Worm (Caenorhabditis elegans): ENCODE results near the gene K07E3.1.

ce11 chrX:8089916-8090315, 20.3 kb upstream of the K07E3.1 start:
- TF ChIP-seq dao-5 (tag; optimal IDR thresholded peaks at IDR 0.05) (no peak), him-1 (tag; optimal IDR thresholded peaks at IDR 0.05) (no peak)
